Worm (Caenorhabditis elegans) whole organism, L1 larva: Measurements from ENCODE around the gene Y57A10C.10.
"Not testable (repeated sequence)": the region's sequence is repeated elsewhere in the genome, so short reads cannot be mapped to it uniquely, and the experiment has no call there.

Experiments used
- C04F5.9 ChIP-seq: sonication (generic microtip); optimal IDR thresholded peaks from 2 replicates; lab custom pipeline; 2016; ENCODE audit warnings: missing genetic modification characterization, missing compliant biosample characterization
- aha-1 ChIP-seq: fragments of 150-350 bp; optimal IDR thresholded peaks from 2 replicates; lab custom pipeline; 2014; ENCODE audit warnings: missing biosample characterization, missing genetic modification characterization
- ama-1 ChIP-seq: fragments of 150-350 bp; optimal IDR thresholded peaks from 2 replicates; lab custom pipeline; 2014
- blmp-1 ChIP-seq: fragments of 150-350 bp; optimal IDR thresholded peaks from 2 replicates; lab custom pipeline; 2014; ENCODE audit warnings: missing biosample characterization, missing genetic modification characterization
- ceh-63 ChIP-seq: fragments of 200-800 bp; sonication (Bioruptor generic); optimal IDR thresholded peaks from 2 replicates; lab custom pipeline; 2018; ENCODE audit warnings: mild to moderate bottlenecking, missing genetic modification characterization, missing compliant biosample characterization
- ceh-82 ChIP-seq, 3 experiments: fragments of 150-350 bp in 1 of 3; sonication (generic microtip) in 2 of 3; optimal IDR thresholded peaks; 2 replicates each; lab custom pipeline; 2014 to 2017; ENCODE audit warnings: missing biosample characterization in 3 of 3, missing genetic modification characterization in 3 of 3
- dpl-1 ChIP-seq, 3 experiments: fragments of 150-350 bp in 2 of 3; sonication (generic microtip) in 1 of 3; optimal IDR thresholded peaks; 2 replicates each; lab custom pipeline; 2014 to 2017; ENCODE audit warnings: missing biosample characterization in 3 of 3, missing genetic modification characterization in 3 of 3, missing genetic modification reagents in 3 of 3
- dsc-1 ChIP-seq: sonication (generic microtip); optimal IDR thresholded peaks from 2 replicates; lab custom pipeline; 2016; ENCODE audit warnings: mild to moderate bottlenecking, missing genetic modification characterization, missing compliant biosample characterization
- efl-1 ChIP-seq, 4 experiments: fragments of 150-350 bp; optimal IDR thresholded peaks in 3 of 4; peaks in 1 of 4; 1 replicate in 1 of 4; 2 replicates in 3 of 4; lab custom pipeline; 2014; ENCODE audit warnings: missing biosample characterization in 2 of 4, missing genetic modification characterization in 2 of 4, missing genetic modification reagents in 2 of 4
- elt-2 ChIP-seq: sonication (generic microtip); optimal IDR thresholded peaks from 2 replicates; lab custom pipeline; 2016; ENCODE audit warnings: missing genetic modification characterization, mild to moderate bottlenecking, inconsistent platforms, missing compliant biosample characterization, missing genetic modification reagents
- elt-3 ChIP-seq, 6 experiments: fragments of 150-350 bp in 1 of 6; sonication (generic microtip); optimal IDR thresholded peaks; 2 replicates each; lab custom pipeline; 2017 to 2018; ENCODE audit warnings: missing biosample characterization in 6 of 6, missing genetic modification characterization in 6 of 6, inconsistent platforms in 1 of 6
- ets-5 ChIP-seq: fragments of 200-800 bp; sonication (Bioruptor generic); IDR thresholded peaks from 2 replicates; pipeline ENCODE4 v1.3.6; 2022; ENCODE audit warnings: missing genetic modification characterization, missing compliant biosample characterization
- fkh-10 ChIP-seq: sonication (generic microtip); optimal IDR thresholded peaks from 2 replicates; lab custom pipeline; 2017; ENCODE audit warnings: missing biosample characterization, missing genetic modification reagents, missing genetic modification characterization
- fkh-8 ChIP-seq: sonication (generic microtip); optimal IDR thresholded peaks from 2 replicates; lab custom pipeline; 2016; ENCODE audit warnings: mild to moderate bottlenecking, missing genetic modification characterization, missing compliant biosample characterization
- grh-1 ChIP-seq: fragments of 200-800 bp; sonication (Bioruptor generic); IDR thresholded peaks from 2 replicates; pipeline ENCODE4 v1.3.6; 2022; ENCODE audit warnings: missing genetic modification reagents, missing genetic modification characterization, missing compliant biosample characterization
- hlh-4 ChIP-seq: sonication (generic microtip); optimal IDR thresholded peaks from 2 replicates; lab custom pipeline; 2016; ENCODE audit warnings: mild to moderate bottlenecking, missing genetic modification characterization, missing compliant biosample characterization
- lin-14 ChIP-seq: fragments of 200-800 bp; sonication (Bioruptor generic); optimal IDR thresholded peaks from 2 replicates; lab custom pipeline; 2018; ENCODE audit warnings: mild to moderate bottlenecking, missing genetic modification characterization, moderate library complexity, missing compliant biosample characterization
- lin-15B ChIP-seq: fragments of 150-350 bp; sonication (generic microtip); optimal IDR thresholded peaks from 3 replicates; lab custom pipeline; 2014; ENCODE audit warnings: missing biosample characterization, missing genetic modification characterization
- lir-3 ChIP-seq: sonication (generic microtip); optimal IDR thresholded peaks from 2 replicates; lab custom pipeline; 2016; ENCODE audit warnings: mild to moderate bottlenecking, missing genetic modification characterization, moderate library complexity, missing compliant biosample characterization; ENCODE audit not compliant: poor library complexity
- mef-2 ChIP-seq: fragments of 150-350 bp; optimal IDR thresholded peaks from 2 replicates; lab custom pipeline; 2014; ENCODE audit warnings: missing biosample characterization, missing genetic modification characterization
- nhr-20 ChIP-seq: sonication (generic microtip); optimal IDR thresholded peaks from 2 replicates; lab custom pipeline; 2016; ENCODE audit warnings: mild to moderate bottlenecking, missing genetic modification characterization, missing compliant biosample characterization
- nhr-76 ChIP-seq: sonication (generic microtip); optimal IDR thresholded peaks from 2 replicates; lab custom pipeline; 2017; ENCODE audit warnings: missing biosample characterization, missing genetic modification characterization
- nhr-77 ChIP-seq: fragments of 150-350 bp; optimal IDR thresholded peaks from 2 replicates; lab custom pipeline; 2014; ENCODE audit warnings: missing biosample characterization, missing genetic modification characterization
- nhr-84 ChIP-seq: sonication (generic microtip); optimal IDR thresholded peaks from 2 replicates; lab custom pipeline; 2017; ENCODE audit warnings: missing biosample characterization, missing genetic modification characterization
- nhr-85 ChIP-seq: sonication (generic microtip); peaks from one replicate; lab custom pipeline; 2016; ENCODE audit warnings: missing genetic modification characterization, inconsistent platforms, missing compliant biosample characterization
- pax-3 ChIP-seq: fragments of 200-800 bp; sonication (Bioruptor generic); optimal IDR thresholded peaks from 2 replicates; lab custom pipeline; 2018; ENCODE audit warnings: mild to moderate bottlenecking, missing genetic modification characterization, moderate library complexity, missing compliant biosample characterization
- rnt-1 ChIP-seq: sonication (generic microtip); optimal IDR thresholded peaks from 2 replicates; lab custom pipeline; 2016; ENCODE audit warnings: mild to moderate bottlenecking, missing genetic modification characterization, moderate library complexity, missing compliant biosample characterization
- skn-1 ChIP-seq: fragments of 150-350 bp; optimal IDR thresholded peaks from 2 replicates; lab custom pipeline; 2014; ENCODE audit warnings: missing biosample characterization, missing genetic modification characterization
- snu-23 ChIP-seq: sonication (generic microtip); optimal IDR thresholded peaks from 2 replicates; lab custom pipeline; 2016; ENCODE audit warnings: missing genetic modification characterization, missing compliant biosample characterization
- sox-4 ChIP-seq: sonication (generic microtip); optimal IDR thresholded peaks from 2 replicates; lab custom pipeline; 2016; ENCODE audit warnings: missing genetic modification characterization, missing compliant biosample characterization
- sup-37 ChIP-seq: fragments of 200-800 bp; sonication (Bioruptor generic); optimal IDR thresholded peaks from 2 replicates; lab custom pipeline; 2018; ENCODE audit warnings: mild to moderate bottlenecking, missing genetic modification characterization, missing compliant biosample characterization
- swsn-7 ChIP-seq: sonication (generic microtip); optimal IDR thresholded peaks from 2 replicates; lab custom pipeline; 2016; ENCODE audit warnings: missing genetic modification characterization, missing compliant biosample characterization
- unc-30 ChIP-seq: sonication (generic microtip); optimal IDR thresholded peaks from 2 replicates; lab custom pipeline; 2017; ENCODE audit warnings: missing biosample characterization, missing genetic modification characterization
- unc-86 ChIP-seq: sonication (generic microtip); optimal IDR thresholded peaks from 2 replicates; lab custom pipeline; 2016; ENCODE audit warnings: missing genetic modification characterization, missing compliant biosample characterization
- unc-98 ChIP-seq: fragments of 200-800 bp; sonication (Bioruptor generic); IDR thresholded peaks from 2 replicates; pipeline ENCODE4 v1.3.6; 2022; ENCODE audit warnings: missing genetic modification characterization, missing compliant biosample characterization
- zag-1 ChIP-seq: fragments of 150-350 bp; optimal IDR thresholded peaks from 2 replicates; lab custom pipeline; 2014; ENCODE audit warnings: missing biosample characterization, missing genetic modification characterization
- ztf-11 ChIP-seq, 2 experiments: sonication (generic microtip); optimal IDR thresholded peaks; 2 replicates each; lab custom pipeline; 2016 to 2017; ENCODE audit warnings: missing genetic modification characterization in 2 of 2, missing biosample characterization in 1 of 2, missing compliant biosample characterization in 1 of 2

Y57A10C.10 gene

ce11 chrII:12441164-12441563, at the start of gene Y57A10C.10:
Y57A10C.10 (minus strand) TSS chrII:12441264.
- not testable (repeated sequence) for TF ChIP-seq lin-15B (tag; lab: Kevin White, UChicago); dsc-1; nhr-85 (tag; lab: Kevin White, UChicago)
- TF ChIP-seq, all 84 proteins: peak for 0; not testable (repeated sequence) for 84

DNA sequence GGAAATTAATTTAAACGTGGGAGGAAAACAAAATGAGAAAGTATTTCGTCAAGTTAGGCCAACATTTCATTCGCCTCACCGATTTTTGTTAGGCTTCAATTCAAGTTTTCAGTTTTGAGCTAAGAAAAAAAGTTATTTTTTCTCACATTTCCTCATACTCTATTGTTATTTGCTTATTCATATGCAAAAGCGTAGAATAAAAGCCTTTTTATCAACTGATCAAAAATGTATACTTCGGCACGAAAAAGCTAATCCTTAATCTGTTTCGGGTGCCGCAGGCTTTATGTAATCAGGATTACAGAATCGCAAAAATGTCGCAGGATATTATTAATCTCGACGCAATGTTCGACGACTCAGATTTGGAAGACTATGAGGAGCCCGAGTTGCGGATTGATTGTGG, 48.8 kb upstream of the Y57A10C.10 start, which contains the start of gene T21B4.15:
T21B4.15 (plus strand) TSS at position 301 of the 400 bp plus-strand sequence.
- peak; percentile 53 for TF ChIP-seq dsc-1
- TF ChIP-seq lin-14 (GFP tag; lab: Kevin White, UChicago) = peak; percentile 25
- no peak for TF ChIP-seq blmp-1 (tag; lab: Kevin White, UChicago)

DNA sequence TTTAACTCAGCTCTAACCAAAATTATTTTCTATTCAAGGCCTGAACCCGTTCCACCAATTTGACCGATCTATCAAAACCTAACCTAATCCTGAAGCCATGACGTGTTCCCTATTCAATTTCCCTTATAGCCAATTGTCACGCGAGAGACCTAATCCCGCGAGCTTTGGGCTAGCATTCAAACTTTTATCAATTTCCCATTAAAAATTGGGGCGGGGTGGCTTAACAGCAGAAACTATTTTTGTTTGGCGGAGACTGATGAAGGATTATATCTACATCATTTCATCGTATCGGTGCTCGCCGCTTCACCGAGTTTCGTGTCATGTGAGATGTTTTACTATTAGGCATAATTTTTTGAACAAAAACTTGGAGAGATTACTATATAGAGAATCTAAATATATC, 47.7 kb upstream of the Y57A10C.10 start:
- TF ChIP-seq nhr-84 (tag; lab: Kevin White, UChicago) (no peak), ceh-63 (GFP tag; lab: Kevin White, UChicago) (no peak), grh-1 (GFP tag; lab: Robert Waterston, UW) (no peak), fkh-8 (tag; lab: Kevin White, UChicago) (peak; percentile 77), nhr-76 (tag; lab: Kevin White, UChicago) (no peak), unc-86 (no peak), dsc-1 (peak; percentile 90), sup-37 (no peak), hlh-4 (no peak), nhr-20 (tag; lab: Kevin White, UChicago) (no peak), snu-23 (no peak), pax-3 (peak; percentile 60), nhr-77 (no peak), blmp-1 (tag; lab: Kevin White, UChicago) (no peak), sox-4 (peak; percentile 52), unc-30 (no peak), elt-3 (tag; optimal IDR thresholded peaks at IDR 0.05; lab: Kevin White, UChicago) (no peak)

DNA sequence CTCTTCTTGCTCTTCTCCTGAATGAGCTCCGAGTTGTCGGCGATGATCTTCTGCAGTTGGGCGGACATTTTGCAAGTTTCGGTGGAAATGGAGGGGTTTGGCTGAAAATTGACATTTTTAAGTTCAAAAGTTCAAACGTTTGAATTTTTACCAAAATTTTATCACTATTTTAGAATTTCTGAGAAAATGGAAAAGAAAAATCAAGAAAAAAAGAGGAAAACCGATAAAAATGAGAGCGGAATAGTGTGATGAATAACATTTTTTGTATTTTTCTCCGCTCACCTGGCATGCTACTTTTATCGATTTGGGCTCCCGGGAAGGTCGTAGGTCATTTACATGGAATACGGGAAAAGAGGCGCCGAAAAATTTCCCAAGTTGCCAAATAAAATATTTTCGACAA, 44.0 kb upstream of the Y57A10C.10 start, which contains the start of gene F15A4.10:
F15A4.10 (minus strand) TSS at position 101 of the 400 bp plus-strand sequence.
- TF ChIP-seq nhr-85 (tag; lab: Kevin White, UChicago) (peak; percentile 29), fkh-10 (no peak)

ce11 chrII:12482622-12483021, 41.6 kb upstream of the Y57A10C.10 start, which contains the start of gene fbxb-102:
fbxb-102 (plus strand) TSS chrII:12482922.
- TF ChIP-seq elt-2 (tag; lab: Kevin White, UChicago) (no peak), ceh-82 (tag; optimal IDR thresholded peaks at IDR 0.05; lab: Kevin White, UChicago) (no peak), unc-98 (GFP tag; lab: Robert Waterston, UW) (no peak), ama-1 (no peak), swsn-7 (tag; lab: Kevin White, UChicago) (no peak), skn-1 (tag; lab: Kevin White, UChicago) (no peak), ztf-11 (tag; optimal IDR thresholded peaks at IDR 0.05; lab: Kevin White, UChicago) (no peak), nhr-77 (no peak), zag-1 (tag; lab: Kevin White, UChicago) (no peak), aha-1 (tag; lab: Kevin White, UChicago) (no peak), lir-3 (no peak), C04F5.9 (tag; lab: Kevin White, UChicago) (no peak), nhr-84 (tag; lab: Kevin White, UChicago) (no peak), mef-2 (tag; lab: Kevin White, UChicago) (no peak), dpl-1 (GFP tag; optimal IDR thresholded peaks at IDR 0.05; lab: Kevin White, UChicago) (no peak)

- TF ChIP-seq ets-5 (GFP tag; lab: Robert Waterston, UW) (no peak), rnt-1 (no peak), efl-1 (optimal IDR thresholded peaks at IDR 0.05; lab: Kevin White, UChicago) (no peak), efl-1 (GFP tag; optimal IDR thresholded peaks at IDR 0.05 in 1 of 2; lab: Kevin White, UChicago) (peak in 1 of 2 experiments; percentile 91)
These were observed 40.6 kb upstream of the Y57A10C.10 start for ce11 chrII:12481645-12482044.
